Worm (Caenorhabditis elegans) whole organism, L1 larva: ENCODE measurements around the gene F53H2.3.

Experiments used
- F16B12.6 ChIP-seq: fragments of 150-350 bp; optimal IDR thresholded peaks from 2 replicates; lab custom pipeline; 2014; ENCODE audit warnings: missing biosample characterization, missing genetic modification characterization
- aha-1 ChIP-seq: fragments of 150-350 bp; optimal IDR thresholded peaks from 2 replicates; lab custom pipeline; 2014; ENCODE audit warnings: missing biosample characterization, missing genetic modification characterization
- alr-1 ChIP-seq: fragments of 200-800 bp; sonication (Bioruptor generic); optimal IDR thresholded peaks from 2 replicates; lab custom pipeline; 2018; ENCODE audit warnings: borderline replicate concordance, mild to moderate bottlenecking, missing genetic modification characterization, missing compliant biosample characterization
- ama-1 ChIP-seq: fragments of 150-350 bp; optimal IDR thresholded peaks from 2 replicates; lab custom pipeline; 2014
- ces-1 ChIP-seq: fragments of 150-350 bp; optimal IDR thresholded peaks from 2 replicates; lab custom pipeline; 2014; ENCODE audit warnings: missing biosample characterization, missing genetic modification reagents, missing genetic modification characterization
- grh-1 ChIP-seq: fragments of 200-800 bp; sonication (Bioruptor generic); IDR thresholded peaks from 2 replicates; pipeline ENCODE4 v1.3.6; 2022; ENCODE audit warnings: missing genetic modification reagents, missing genetic modification characterization, missing compliant biosample characterization
- lin-15B ChIP-seq: fragments of 150-350 bp; sonication (generic microtip); optimal IDR thresholded peaks from 3 replicates; lab custom pipeline; 2014; ENCODE audit warnings: missing biosample characterization, missing genetic modification characterization
- nhr-237 ChIP-seq: fragments of 150-350 bp; optimal IDR thresholded peaks from 2 replicates; lab custom pipeline; 2014; ENCODE audit warnings: missing biosample characterization, missing genetic modification characterization
- nhr-28 ChIP-seq: fragments of 150-350 bp; optimal IDR thresholded peaks from 2 replicates; lab custom pipeline; 2014; ENCODE audit warnings: missing biosample characterization, missing genetic modification characterization
- snpc-4 ChIP-seq: fragments of 150-350 bp; optimal IDR thresholded peaks from 2 replicates; lab custom pipeline; 2014; ENCODE audit warnings: missing biosample characterization, missing genetic modification characterization
- tbx-2 ChIP-seq: sonication (generic microtip); optimal IDR thresholded peaks from 2 replicates; lab custom pipeline; 2016; ENCODE audit warnings: missing genetic modification characterization, missing compliant biosample characterization
- unc-62 ChIP-seq: fragments of 150-350 bp; optimal IDR thresholded peaks from 2 replicates; lab custom pipeline; 2014; ENCODE audit warnings: missing biosample characterization, missing genetic modification reagents, missing genetic modification characterization
- vab-15 ChIP-seq: sonication (generic microtip); optimal IDR thresholded peaks from 2 replicates; lab custom pipeline; 2017; ENCODE audit warnings: missing genotype, mild to moderate bottlenecking, missing genetic modification characterization, missing compliant biosample characterization
- zag-1 ChIP-seq: fragments of 150-350 bp; optimal IDR thresholded peaks from 2 replicates; lab custom pipeline; 2014; ENCODE audit warnings: missing biosample characterization, missing genetic modification characterization

ce11 chrV:20411659-20412058 is at the start of gene F53H2.3:
- TF ChIP-seq grh-1 (no peak), ama-1 (lab: Kevin White, UChicago) (no peak), snpc-4 (no peak), unc-62 (no peak), lin-15B (tag; lab: Kevin White, UChicago) (no peak), nhr-28 (no peak), vab-15 (no peak), nhr-237 (tag; lab: Kevin White, UChicago) (no peak), ces-1 (GFP tag; lab: Kevin White, UChicago) (no peak), F16B12.6 (tag; lab: Kevin White, UChicago) (no peak), alr-1 (no peak), tbx-2 (tag; lab: Kevin White, UChicago) (no peak), zag-1 (tag; lab: Kevin White, UChicago) (no peak), aha-1 (tag; lab: Kevin White, UChicago) (no peak)
